Worm (Caenorhabditis elegans) whole organism, L1 larva: ENCODE results near the gene C16A3.5.

ENCODE experiments used
- C34B4.2 ChIP-seq: sonication (generic microtip); optimal IDR thresholded peaks from 2 replicates; lab custom pipeline; 2017; ENCODE audit warnings: mild to moderate bottlenecking, missing genetic modification characterization, missing compliant biosample characterization
- Y116A8C.19 ChIP-seq: sonication (generic microtip); optimal IDR thresholded peaks from 2 replicates; lab custom pipeline; 2016; ENCODE audit warnings: missing compliant biosample characterization, missing genetic modification characterization, borderline replicate concordance
- aha-1 ChIP-seq: fragments of 150-350 bp; optimal IDR thresholded peaks from 2 replicates; lab custom pipeline; 2014; ENCODE audit warnings: missing biosample characterization, missing genetic modification characterization
- ama-1 ChIP-seq: fragments of 150-350 bp; optimal IDR thresholded peaks from 2 replicates; lab custom pipeline; 2014
- blmp-1 ChIP-seq: fragments of 150-350 bp; optimal IDR thresholded peaks from 2 replicates; lab custom pipeline; 2014; ENCODE audit warnings: missing biosample characterization, missing genetic modification characterization
- ceh-63 ChIP-seq: fragments of 200-800 bp; sonication (Bioruptor generic); optimal IDR thresholded peaks from 2 replicates; lab custom pipeline; 2018; ENCODE audit warnings: mild to moderate bottlenecking, missing genetic modification characterization, missing compliant biosample characterization
- ceh-90 ChIP-seq: sonication (generic microtip); optimal IDR thresholded peaks from 2 replicates; lab custom pipeline; 2016; ENCODE audit warnings: missing genetic modification characterization, missing compliant biosample characterization
- ces-1 ChIP-seq: fragments of 150-350 bp; optimal IDR thresholded peaks from 2 replicates; lab custom pipeline; 2014; ENCODE audit warnings: missing biosample characterization, missing genetic modification reagents, missing genetic modification characterization
- dsc-1 ChIP-seq: sonication (generic microtip); optimal IDR thresholded peaks from 2 replicates; lab custom pipeline; 2016; ENCODE audit warnings: mild to moderate bottlenecking, missing genetic modification characterization, missing compliant biosample characterization
- efl-1 ChIP-seq, 4 experiments: fragments of 150-350 bp; optimal IDR thresholded peaks in 3 of 4; peaks in 1 of 4; 1 replicate in 1 of 4; 2 replicates in 3 of 4; lab custom pipeline; 2014; ENCODE audit warnings: missing biosample characterization in 2 of 4, missing genetic modification characterization in 2 of 4, missing genetic modification reagents in 2 of 4
- efl-3 ChIP-seq: fragments of 200-800 bp; sonication (Bioruptor generic); optimal IDR thresholded peaks from 2 replicates; lab custom pipeline; 2018; ENCODE audit warnings: mild to moderate bottlenecking, missing genetic modification characterization, missing compliant biosample characterization
- elt-2 ChIP-seq: sonication (generic microtip); optimal IDR thresholded peaks from 2 replicates; lab custom pipeline; 2016; ENCODE audit warnings: missing genetic modification characterization, mild to moderate bottlenecking, inconsistent platforms, missing compliant biosample characterization, missing genetic modification reagents
- elt-3 ChIP-seq, 6 experiments: fragments of 150-350 bp in 1 of 6; sonication (generic microtip); optimal IDR thresholded peaks; 2 replicates each; lab custom pipeline; 2017 to 2018; ENCODE audit warnings: missing biosample characterization in 6 of 6, missing genetic modification characterization in 6 of 6, inconsistent platforms in 1 of 6
- fkh-8 ChIP-seq: sonication (generic microtip); optimal IDR thresholded peaks from 2 replicates; lab custom pipeline; 2016; ENCODE audit warnings: mild to moderate bottlenecking, missing genetic modification characterization, missing compliant biosample characterization
- grh-1 ChIP-seq: fragments of 200-800 bp; sonication (Bioruptor generic); IDR thresholded peaks from 2 replicates; pipeline ENCODE4 v1.3.6; 2022; ENCODE audit warnings: missing genetic modification reagents, missing genetic modification characterization, missing compliant biosample characterization
- hpl-2 ChIP-seq: fragments of 150-350 bp; optimal IDR thresholded peaks from 2 replicates; lab custom pipeline; 2014; ENCODE audit warnings: missing biosample characterization, missing genetic modification reagents, missing genetic modification characterization
- irx-1 ChIP-seq: sonication (generic microtip); optimal IDR thresholded peaks from 2 replicates; lab custom pipeline; 2016; ENCODE audit warnings: missing genetic modification characterization, missing compliant biosample characterization
- isw-1 ChIP-seq: fragments of 200-800 bp; sonication (Bioruptor generic); IDR thresholded peaks from 2 replicates; pipeline ENCODE4 v1.3.6; 2022; ENCODE audit warnings: missing genetic modification characterization, missing compliant biosample characterization
- jun-1 ChIP-seq: fragments of 150-350 bp; optimal IDR thresholded peaks from 2 replicates; lab custom pipeline; 2014; ENCODE audit warnings: missing biosample characterization, missing genetic modification reagents, missing genetic modification characterization
- lin-13 ChIP-seq: fragments of 150-350 bp; optimal IDR thresholded peaks from 2 replicates; lab custom pipeline; 2014; ENCODE audit warnings: missing biosample characterization, missing genetic modification reagents, missing genetic modification characterization
- lin-14 ChIP-seq: fragments of 200-800 bp; sonication (Bioruptor generic); optimal IDR thresholded peaks from 2 replicates; lab custom pipeline; 2018; ENCODE audit warnings: mild to moderate bottlenecking, missing genetic modification characterization, moderate library complexity, missing compliant biosample characterization
- lin-15B ChIP-seq: fragments of 150-350 bp; sonication (generic microtip); optimal IDR thresholded peaks from 3 replicates; lab custom pipeline; 2014; ENCODE audit warnings: missing biosample characterization, missing genetic modification characterization
- lin-35 ChIP-seq, 2 experiments: fragments of 150-350 bp; optimal IDR thresholded peaks; 2 replicates each; lab custom pipeline; 2014; ENCODE audit warnings: missing biosample characterization in 2 of 2, missing genetic modification characterization in 2 of 2, missing genetic modification reagents in 2 of 2
- lsy-2 ChIP-seq, 2 experiments: fragments of 150-350 bp; optimal IDR thresholded peaks; 2 replicates each; lab custom pipeline; 2014; ENCODE audit warnings: missing biosample characterization in 2 of 2, missing genetic modification characterization in 2 of 2
- mdl-1 ChIP-seq, 2 experiments: fragments of 150-350 bp; optimal IDR thresholded peaks; 2 replicates each; lab custom pipeline; 2014 to 2017; ENCODE audit warnings: missing biosample characterization in 2 of 2, missing genetic modification characterization in 2 of 2, inconsistent platforms in 1 of 2
- mep-1 ChIP-seq: fragments of 150-350 bp; optimal IDR thresholded peaks from 2 replicates; lab custom pipeline; 2014; ENCODE audit warnings: missing biosample characterization, missing genetic modification characterization
- nhr-11 ChIP-seq: fragments of 150-350 bp; optimal IDR thresholded peaks from 2 replicates; lab custom pipeline; 2014; ENCODE audit warnings: missing biosample characterization, missing genetic modification characterization
- nhr-12 ChIP-seq: sonication (generic microtip); optimal IDR thresholded peaks from 2 replicates; lab custom pipeline; 2017; ENCODE audit warnings: missing biosample characterization, missing genetic modification characterization
- nhr-20 ChIP-seq: sonication (generic microtip); optimal IDR thresholded peaks from 2 replicates; lab custom pipeline; 2016; ENCODE audit warnings: mild to moderate bottlenecking, missing genetic modification characterization, missing compliant biosample characterization
- nhr-237 ChIP-seq: fragments of 150-350 bp; optimal IDR thresholded peaks from 2 replicates; lab custom pipeline; 2014; ENCODE audit warnings: missing biosample characterization, missing genetic modification characterization
- nhr-47 ChIP-seq: sonication (generic microtip); optimal IDR thresholded peaks from 2 replicates; lab custom pipeline; 2016; ENCODE audit warnings: mild to moderate bottlenecking, missing genetic modification characterization, moderate library complexity, missing compliant biosample characterization
- nhr-71 ChIP-seq: sonication (generic microtip); optimal IDR thresholded peaks from 2 replicates; lab custom pipeline; 2016; ENCODE audit warnings: mild to moderate bottlenecking, missing genetic modification characterization, moderate library complexity, missing compliant biosample characterization
- nhr-84 ChIP-seq: sonication (generic microtip); optimal IDR thresholded peaks from 2 replicates; lab custom pipeline; 2017; ENCODE audit warnings: missing biosample characterization, missing genetic modification characterization
- pag-3 ChIP-seq: sonication (generic microtip); optimal IDR thresholded peaks from 2 replicates; lab custom pipeline; 2017; ENCODE audit warnings: missing genetic modification characterization, mild to moderate bottlenecking, missing compliant biosample characterization, antibody characterized with exemption, borderline replicate concordance; ENCODE audit not compliant: insufficient read depth
- pax-3 ChIP-seq: fragments of 200-800 bp; sonication (Bioruptor generic); optimal IDR thresholded peaks from 2 replicates; lab custom pipeline; 2018; ENCODE audit warnings: mild to moderate bottlenecking, missing genetic modification characterization, moderate library complexity, missing compliant biosample characterization
- pqm-1 ChIP-seq: sonication (generic microtip); optimal IDR thresholded peaks from 3 replicates; lab custom pipeline; 2017; ENCODE audit warnings: missing biosample characterization, missing genetic modification characterization
- snpc-4 ChIP-seq: fragments of 150-350 bp; optimal IDR thresholded peaks from 2 replicates; lab custom pipeline; 2014; ENCODE audit warnings: missing biosample characterization, missing genetic modification characterization
- snu-23 ChIP-seq: sonication (generic microtip); optimal IDR thresholded peaks from 2 replicates; lab custom pipeline; 2016; ENCODE audit warnings: missing genetic modification characterization, missing compliant biosample characterization
- swsn-7 ChIP-seq: sonication (generic microtip); optimal IDR thresholded peaks from 2 replicates; lab custom pipeline; 2016; ENCODE audit warnings: missing genetic modification characterization, missing compliant biosample characterization
- tbx-2 ChIP-seq: sonication (generic microtip); optimal IDR thresholded peaks from 2 replicates; lab custom pipeline; 2016; ENCODE audit warnings: missing genetic modification characterization, missing compliant biosample characterization
- tlp-1 ChIP-seq: fragments of 150-350 bp; optimal IDR thresholded peaks from 2 replicates; lab custom pipeline; 2014; ENCODE audit warnings: missing biosample characterization, missing genetic modification characterization
- unc-130 ChIP-seq: fragments of 150-350 bp; optimal IDR thresholded peaks from 2 replicates; lab custom pipeline; 2017; ENCODE audit warnings: missing biosample characterization, missing genetic modification characterization, inconsistent platforms
- unc-62 ChIP-seq: fragments of 150-350 bp; optimal IDR thresholded peaks from 2 replicates; lab custom pipeline; 2014; ENCODE audit warnings: missing biosample characterization, missing genetic modification reagents, missing genetic modification characterization
- unc-86 ChIP-seq: sonication (generic microtip); optimal IDR thresholded peaks from 2 replicates; lab custom pipeline; 2016; ENCODE audit warnings: missing genetic modification characterization, missing compliant biosample characterization
- unc-98 ChIP-seq: fragments of 200-800 bp; sonication (Bioruptor generic); IDR thresholded peaks from 2 replicates; pipeline ENCODE4 v1.3.6; 2022; ENCODE audit warnings: missing genetic modification characterization, missing compliant biosample characterization
- vab-15 ChIP-seq: sonication (generic microtip); optimal IDR thresholded peaks from 2 replicates; lab custom pipeline; 2017; ENCODE audit warnings: missing genotype, mild to moderate bottlenecking, missing genetic modification characterization, missing compliant biosample characterization
- xbp-1 ChIP-seq: sonication (generic microtip); optimal IDR thresholded peaks from 2 replicates; lab custom pipeline; 2016; ENCODE audit warnings: missing genetic modification characterization, missing compliant biosample characterization
- zag-1 ChIP-seq: fragments of 150-350 bp; optimal IDR thresholded peaks from 2 replicates; lab custom pipeline; 2014; ENCODE audit warnings: missing biosample characterization, missing genetic modification characterization
- zip-4 ChIP-seq: fragments of 200-800 bp; sonication (Bioruptor generic); optimal IDR thresholded peaks from 2 replicates; lab custom pipeline; 2018; ENCODE audit warnings: mild to moderate bottlenecking, missing genetic modification characterization, moderate library complexity, missing compliant biosample characterization
- ztf-4 ChIP-seq: fragments of 150-350 bp; optimal IDR thresholded peaks from 2 replicates; lab custom pipeline; 2014; ENCODE audit warnings: missing biosample characterization, missing genetic modification characterization

C16A3.5 gene

ce11 chrIII:6359171-6359854, 21.3 kb upstream of the C16A3.5 start (continued):
- TF ChIP-seq C34B4.2 (tag; lab: Kevin White, UChicago) = no peak
- TF ChIP-seq, all 84 proteins: peak for 11

- TF ChIP-seq nhr-20 (tag; lab: Kevin White, UChicago) (peak; percentile 80), tlp-1 (no peak), unc-86 (no peak), nhr-237 (tag; lab: Kevin White, UChicago) (no peak), ceh-90 (no peak), zag-1 (tag; lab: Kevin White, UChicago) (no peak), ceh-63 (no peak), unc-98 (GFP tag; lab: Robert Waterston, UW) (no peak), xbp-1 (tag; lab: Kevin White, UChicago) (no peak), pqm-1 (no peak), ama-1 (lab: Kevin White, UChicago) (no peak), lin-14 (GFP tag; lab: Kevin White, UChicago) (peak; percentile 91), elt-3 (tag; optimal IDR thresholded peaks at IDR 0.05; lab: Kevin White, UChicago) (peak in 1 of 6 experiments; percentile 3), Y116A8C.19 (tag; lab: Kevin White, UChicago) (no peak), nhr-84 (tag; lab: Kevin White, UChicago) (no peak), mep-1 (tag; lab: Kevin White, UChicago) (no peak), snu-23 (GFP tag; lab: Kevin White, UChicago) (peak; percentile 74), tbx-2 (tag; lab: Kevin White, UChicago) (peak; percentile 42), efl-3 (GFP tag; lab: Kevin White, UChicago) (no peak), pag-3 (tag; lab: Kevin White, UChicago) (no peak), nhr-12 (no peak), blmp-1 (peak; percentile 61), vab-15 (tag; lab: Kevin White, UChicago) (no peak), grh-1 (GFP tag; lab: Robert Waterston, UW) (peak; percentile 54; the same call in 1 of the 2 replicates), nhr-71 (tag; lab: Kevin White, UChicago) (peak; percentile 92), swsn-7 (tag; lab: Kevin White, UChicago) (peak; percentile 2), isw-1 (GFP tag; lab: Robert Waterston, UW) (no peak), lin-13 (peak; percentile 50), nhr-11 (tag; lab: Kevin White, UChicago) (no peak), lin-35 (GFP tag; optimal IDR thresholded peaks at IDR 0.05; lab: Kevin White, UChicago) (peak; percentile 28 to 58), pax-3 (tag; lab: Kevin White, UChicago) (no peak), irx-1 (tag; lab: Kevin White, UChicago) (no peak), zip-4 (GFP tag; lab: Kevin White, UChicago) (no peak), unc-62 (GFP tag; lab: Kevin White, UChicago) (no peak), nhr-47 (tag; lab: Kevin White, UChicago) (peak; percentile 55), lin-15B (tag; lab: Kevin White, UChicago) (no peak), hpl-2 (GFP tag; lab: Kevin White, UChicago) (no peak), lsy-2 (tag; optimal IDR thresholded peaks at IDR 0.05; lab: Kevin White, UChicago) (peak; percentile 53 to 65), unc-130 (tag; lab: Kevin White, UChicago) (peak; percentile 65), mdl-1 (tag; optimal IDR thresholded peaks at IDR 0.05; lab: Kevin White, UChicago) (peak in 1 of 2 experiments; percentile 85), efl-1 (optimal IDR thresholded peaks at IDR 0.05; lab: Kevin White, UChicago) (peak; percentile 3 to 28), efl-1 (GFP tag; optimal IDR thresholded peaks at IDR 0.05 in 1 of 2; lab: Kevin White, UChicago) (peak in 1 of 2 experiments; percentile 93), aha-1 (tag; lab: Kevin White, UChicago) (no peak), jun-1 (no peak), dsc-1 (peak; percentile 57), elt-2 (tag; lab: Kevin White, UChicago) (no peak), fkh-8 (tag; lab: Kevin White, UChicago) (no peak), ztf-4 (tag; lab: Kevin White, UChicago) (no peak), C34B4.2 (tag; lab: Kevin White, UChicago) (no peak), snpc-4 (tag; lab: Kevin White, UChicago) (no peak), ces-1 (GFP tag; lab: Kevin White, UChicago) (no peak)
Observed at ce11 chrIII:6360114-6360513, 20.5 kb upstream of the C16A3.5 start.
